Worm (Caenorhabditis elegans) whole organism, early embryonic: Measurements from ENCODE around the gene clc-32.

ENCODE experiments used
- aly-1 ChIP-seq: sonication (generic microtip); optimal IDR thresholded peaks from 2 replicates; lab custom pipeline; 2016; ENCODE audit warnings: missing genetic modification characterization, missing compliant biosample characterization
- ama-1 ChIP-seq: fragments of 150-350 bp; optimal IDR thresholded peaks from 2 replicates; lab custom pipeline; 2014
- ceh-13 ChIP-seq: fragments of 200-800 bp; sonication (Bioruptor generic); optimal IDR thresholded peaks from 2 replicates; lab custom pipeline; 2018; ENCODE audit warnings: mild to moderate bottlenecking, missing genetic modification characterization, missing compliant biosample characterization
- ets-7 ChIP-seq: sonication (generic microtip); optimal IDR thresholded peaks from 2 replicates; lab custom pipeline; 2016; ENCODE audit warnings: missing genotype, missing genetic modification characterization, missing compliant biosample characterization
- flt-1 ChIP-seq: fragments of 200-800 bp; sonication (Bioruptor generic); IDR thresholded peaks from 2 replicates; pipeline ENCODE4 v1.3.6; 2022; ENCODE audit warnings: missing genetic modification characterization, missing compliant biosample characterization
- hmbx-1 ChIP-seq: sonication (generic microtip); optimal IDR thresholded peaks from 2 replicates; lab custom pipeline; 2016; ENCODE audit warnings: mild to moderate bottlenecking, missing genetic modification characterization, missing compliant biosample characterization
- hmg-4 ChIP-seq: fragments of 200-800 bp; sonication (Bioruptor generic); optimal IDR thresholded peaks from 2 replicates; lab custom pipeline; 2018; ENCODE audit warnings: mild to moderate bottlenecking, missing genetic modification characterization, missing compliant biosample characterization
- pes-1 ChIP-seq: fragments of 200-800 bp; sonication (Bioruptor generic); IDR thresholded peaks from 2 replicates; pipeline ENCODE4 v1.3.6; 2022; ENCODE audit warnings: missing genetic modification reagents, missing genetic modification characterization, missing compliant biosample characterization
- tbx-11 ChIP-seq: fragments of 200-800 bp; sonication (Bioruptor generic); IDR thresholded peaks from 2 replicates; pipeline ENCODE4 v1.3.6; 2022; ENCODE audit warnings: missing genetic modification characterization, missing compliant biosample characterization
- tbx-37 ChIP-seq: fragments of 200-800 bp; sonication (Bioruptor generic); conservative IDR thresholded peaks from 2 replicates; pipeline ENCODE4 v1.3.6; 2022; ENCODE audit warnings: missing genetic modification reagents, missing genetic modification characterization, missing compliant biosample characterization
- tra-4 ChIP-seq: sonication (generic microtip); optimal IDR thresholded peaks from 2 replicates; lab custom pipeline; 2017; ENCODE audit warnings: missing genetic modification characterization, missing compliant biosample characterization

DNA sequence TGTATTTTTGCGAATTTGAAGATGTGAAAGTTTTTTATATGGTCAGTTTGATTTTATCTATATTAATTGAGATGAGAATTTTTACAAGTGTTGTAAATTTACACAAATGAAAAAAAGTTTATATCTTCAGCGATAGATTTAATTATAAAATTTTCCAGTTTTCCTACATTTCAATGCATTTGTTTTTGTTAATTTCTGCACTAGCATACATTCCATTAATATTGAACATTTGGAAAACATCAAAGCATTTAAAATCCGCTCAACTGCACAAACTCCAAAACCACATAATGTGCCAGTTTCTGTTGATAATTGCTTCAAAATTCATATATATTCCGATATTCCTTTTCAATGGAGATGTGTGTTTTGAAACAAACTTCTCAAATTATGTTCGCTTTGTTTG lies 41.9 kb upstream of the clc-32 start, which contains the start of gene srh-277:
- TF ChIP-seq aly-1: no peak
- no peak for TF ChIP-seq flt-1 (GFP tag; lab: Robert Waterston, UW)
- no peak for TF ChIP-seq hmbx-1
- TF ChIP-seq ama-1 (lab: Kevin White, UChicago): no peak
- no peak for TF ChIP-seq ceh-13
- no peak for TF ChIP-seq ets-7
- TF ChIP-seq tbx-11 (GFP tag; lab: Robert Waterston, UW): no peak
- TF ChIP-seq hmg-4: no peak
- TF ChIP-seq pes-1: no peak
- TF ChIP-seq tra-4 (tag; lab: Kevin White, UChicago): no peak
- no peak for TF ChIP-seq tbx-37
